Fruit fly (Drosophila melanogaster) whole organism, prepupa: Measurements from ENCODE around the gene Trim9.

Experiments
- Blimp-1 ChIP-seq: fragments of 200-800 bp; sonication (Bioruptor generic); optimal IDR thresholded peaks from 3 replicates; lab custom pipeline; 2017; ENCODE audit warnings: missing biosample characterization, missing genetic modification characterization, mild to moderate bottlenecking, moderate library complexity, missing genetic modification reagents
- CG10669 ChIP-seq: fragments of 200-800 bp; sonication (Bioruptor generic); optimal IDR thresholded peaks from 3 replicates; lab custom pipeline; 2018; ENCODE audit warnings: missing biosample characterization, mild to moderate bottlenecking, missing genetic modification characterization, moderate library complexity
- CG11294 ChIP-seq: fragments of 200-800 bp; sonication (Bioruptor generic); IDR thresholded peaks from 2 replicates; pipeline ENCODE4 v1.3.6; 2022; ENCODE audit warnings: missing biosample characterization, missing genetic modification characterization
- CG11902 ChIP-seq: fragments of 200-800 bp; sonication (Bioruptor generic); optimal IDR thresholded peaks from 3 replicates; lab custom pipeline; 2016; ENCODE audit warnings: missing biosample characterization, missing genetic modification characterization
- CG15336 ChIP-seq: fragments of 200-800 bp; sonication (Bioruptor generic); IDR thresholded peaks from 2 replicates; pipeline ENCODE4 v1.3.6; 2022; ENCODE audit warnings: missing biosample characterization, missing genetic modification characterization
- CG3032 ChIP-seq: fragments of 200-800 bp; optimal IDR thresholded peaks from 2 replicates; lab custom pipeline; 2019; ENCODE audit warnings: missing biosample characterization, mild to moderate bottlenecking, missing genetic modification characterization, moderate library complexity
- CG31627 ChIP-seq: fragments of 200-800 bp; sonication (Bioruptor generic); optimal IDR thresholded peaks from 3 replicates; lab custom pipeline; 2016; ENCODE audit warnings: missing biosample characterization, missing genetic modification characterization
- CG32006 ChIP-seq: fragments of 200-800 bp; sonication (Bioruptor generic); optimal IDR thresholded peaks from 3 replicates; lab custom pipeline; 2017; ENCODE audit warnings: missing biosample characterization, mild to moderate bottlenecking, missing genetic modification characterization
- CG34406 ChIP-seq: fragments of 200-800 bp; sonication (Bioruptor generic); optimal IDR thresholded peaks from 3 replicates; lab custom pipeline; 2016; ENCODE audit warnings: missing biosample characterization, missing genetic modification characterization
- CG3919 ChIP-seq: fragments of 200-800 bp; sonication (Bioruptor generic); optimal IDR thresholded peaks from 3 replicates; lab custom pipeline; 2016; ENCODE audit warnings: missing biosample characterization, missing genetic modification characterization
- CG6163 ChIP-seq: fragments of 200-800 bp; sonication (Bioruptor generic); IDR thresholded peaks from 3 replicates; pipeline ENCODE4 v1.3.6; 2022; ENCODE audit warnings: missing biosample characterization, missing genetic modification characterization
- CG6276 ChIP-seq: fragments of 200-800 bp; sonication (Bioruptor generic); optimal IDR thresholded peaks from 2 replicates; lab custom pipeline; 2017; ENCODE audit warnings: missing biosample characterization, mild to moderate bottlenecking, missing genetic modification characterization
- CG6808 ChIP-seq: fragments of 200-800 bp; sonication (Bioruptor generic); optimal IDR thresholded peaks from 3 replicates; lab custom pipeline; 2017; ENCODE audit warnings: missing biosample characterization, missing genetic modification characterization, mild to moderate bottlenecking, moderate library complexity, missing genetic modification reagents
- CG6854 ChIP-seq: fragments of 200-800 bp; sonication (Bioruptor generic); optimal IDR thresholded peaks from 2 replicates; lab custom pipeline; 2017; ENCODE audit warnings: missing biosample characterization, mild to moderate bottlenecking, missing genetic modification characterization
- CG7368 ChIP-seq: fragments of 200-800 bp; sonication (Bioruptor generic); optimal IDR thresholded peaks from 3 replicates; lab custom pipeline; 2016; ENCODE audit warnings: missing biosample characterization, missing genetic modification characterization
- CG8119 ChIP-seq: fragments of 200-800 bp; sonication (Bioruptor generic); IDR thresholded peaks from 3 replicates; pipeline ENCODE4 v1.3.6; 2022; ENCODE audit warnings: missing biosample characterization, missing genetic modification characterization
- CG8319 ChIP-seq: fragments of 200-800 bp; sonication (Bioruptor generic); optimal IDR thresholded peaks from 3 replicates; lab custom pipeline; 2016; ENCODE audit warnings: missing biosample characterization, missing genetic modification characterization
- CG8632 ChIP-seq: fragments of 200-800 bp; sonication (Bioruptor generic); optimal IDR thresholded peaks from 3 replicates; lab custom pipeline; 2016; ENCODE audit warnings: missing biosample characterization, missing genetic modification characterization
- CG9139 ChIP-seq: fragments of 200-800 bp; sonication (Bioruptor generic); optimal IDR thresholded peaks from 3 replicates; lab custom pipeline; 2017; ENCODE audit warnings: missing biosample characterization, mild to moderate bottlenecking, missing genetic modification characterization
- Eip93F ChIP-seq: fragments of 200-800 bp; sonication (Bioruptor generic); optimal IDR thresholded peaks from 2 replicates; lab custom pipeline; 2016; ENCODE audit warnings: missing biosample characterization, mild to moderate bottlenecking, missing genetic modification characterization
- Ets96B ChIP-seq: fragments of 200-800 bp; optimal IDR thresholded peaks from 2 replicates; lab custom pipeline; 2019; ENCODE audit warnings: missing biosample characterization, mild to moderate bottlenecking, missing genetic modification characterization, moderate library complexity
- Gug ChIP-seq: fragments of 200-800 bp; sonication (Bioruptor generic); IDR thresholded peaks from 2 replicates; pipeline ENCODE4 v1.3.6; 2022; ENCODE audit warnings: missing biosample characterization, missing genetic modification characterization
- Hr38 ChIP-seq: sonication (Bioruptor generic); optimal IDR thresholded peaks from 2 replicates; lab custom pipeline; 2016; ENCODE audit warnings: missing biosample characterization, missing genetic modification characterization
- OdsH ChIP-seq: fragments of 200-800 bp; sonication (Bioruptor generic); optimal IDR thresholded peaks from 3 replicates; lab custom pipeline; 2016; ENCODE audit warnings: missing biosample characterization, missing genetic modification characterization
- Smox ChIP-seq: fragments of 200-800 bp; sonication (Bioruptor generic); optimal IDR thresholded peaks from 3 replicates; lab custom pipeline; 2016; ENCODE audit warnings: missing biosample characterization, missing genetic modification characterization
- Sox102F ChIP-seq: fragments of 200-800 bp; sonication (Bioruptor generic); optimal IDR thresholded peaks from 2 replicates; lab custom pipeline; 2016; ENCODE audit warnings: missing biosample characterization, mild to moderate bottlenecking, missing genetic modification characterization
- Sox14 ChIP-seq: fragments of 200-800 bp; sonication (Bioruptor generic); optimal IDR thresholded peaks from 3 replicates; lab custom pipeline; 2016; ENCODE audit warnings: missing biosample characterization, missing genetic modification characterization
- Sox15 ChIP-seq: fragments of 200-800 bp; sonication (Bioruptor generic); optimal IDR thresholded peaks from 3 replicates; lab custom pipeline; 2016; ENCODE audit warnings: missing biosample characterization, missing genetic modification characterization
- achi ChIP-seq: fragments of 200-800 bp; sonication (Bioruptor generic); optimal IDR thresholded peaks from 3 replicates; lab custom pipeline; 2016; ENCODE audit warnings: missing biosample characterization, missing genetic modification characterization
- acj6 ChIP-seq: fragments of 200-800 bp; sonication (Bioruptor generic); optimal IDR thresholded peaks from 3 replicates; lab custom pipeline; 2016; ENCODE audit warnings: missing biosample characterization, missing genetic modification characterization
- cyc ChIP-seq: fragments of 200-800 bp; sonication (Bioruptor generic); optimal IDR thresholded peaks from 3 replicates; lab custom pipeline; 2016; ENCODE audit warnings: missing biosample characterization, missing genetic modification characterization
- dac ChIP-seq: fragments of 200-800 bp; sonication (Bioruptor generic); optimal IDR thresholded peaks from 2 replicates; lab custom pipeline; 2017; ENCODE audit warnings: missing biosample characterization, mild to moderate bottlenecking, missing genetic modification characterization
- dsx ChIP-seq: fragments of 200-800 bp; optimal IDR thresholded peaks from 3 replicates; lab custom pipeline; 2019; ENCODE audit warnings: missing biosample characterization, mild to moderate bottlenecking, missing genetic modification characterization, moderate library complexity; ENCODE audit not compliant: poor library complexity, severe bottlenecking
- eg ChIP-seq: fragments of 200-800 bp; sonication (Bioruptor generic); IDR thresholded peaks from 3 replicates; pipeline ENCODE4 v1.3.6; 2022; ENCODE audit warnings: missing biosample characterization, missing genetic modification characterization
- esn ChIP-seq: fragments of 200-800 bp; sonication (Bioruptor generic); optimal IDR thresholded peaks from 2 replicates; lab custom pipeline; 2016; ENCODE audit warnings: missing biosample characterization, mild to moderate bottlenecking, missing genetic modification characterization, moderate library complexity
- fd59A ChIP-seq: fragments of 200-800 bp; sonication (Bioruptor generic); optimal IDR thresholded peaks from 2 replicates; lab custom pipeline; 2017; ENCODE audit warnings: missing biosample characterization, mild to moderate bottlenecking, missing genetic modification characterization, missing genetic modification reagents
- fd85E ChIP-seq: fragments of 200-800 bp; sonication (Bioruptor generic); optimal IDR thresholded peaks from 3 replicates; lab custom pipeline; 2016; ENCODE audit warnings: missing biosample characterization, missing genetic modification characterization
- fkh ChIP-seq: fragments of 200-800 bp; sonication (Bioruptor generic); optimal IDR thresholded peaks from 3 replicates; lab custom pipeline; 2017; ENCODE audit warnings: missing biosample characterization, mild to moderate bottlenecking, missing genetic modification characterization, moderate library complexity
- lz ChIP-seq: fragments of 200-800 bp; sonication (Bioruptor generic); optimal IDR thresholded peaks from 3 replicates; lab custom pipeline; 2016; ENCODE audit warnings: missing biosample characterization, missing genetic modification characterization
- net ChIP-seq: fragments of 200-800 bp; sonication (Bioruptor generic); optimal IDR thresholded peaks from 3 replicates; lab custom pipeline; 2016; ENCODE audit warnings: missing biosample characterization, missing genetic modification characterization
- pdm3 ChIP-seq: fragments of 200-800 bp; sonication (Bioruptor generic); optimal IDR thresholded peaks from 3 replicates; lab custom pipeline; 2016; ENCODE audit warnings: missing biosample characterization, missing genetic modification characterization
- salr ChIP-seq, 2 experiments: fragments of 200-800 bp; sonication (Bioruptor generic); optimal IDR thresholded peaks; 3 replicates each; lab custom pipeline; 2016 to 2018; ENCODE audit warnings: missing biosample characterization in 2 of 2, missing genetic modification characterization in 2 of 2, mild to moderate bottlenecking in 1 of 2
- spab ChIP-seq: fragments of 200-800 bp; sonication (Bioruptor generic); optimal IDR thresholded peaks from 2 replicates; lab custom pipeline; 2017; ENCODE audit warnings: missing biosample characterization, mild to moderate bottlenecking, missing genetic modification characterization, missing genetic modification reagents
- ss ChIP-seq, 2 experiments: fragments of 200-800 bp; sonication (Bioruptor generic); optimal IDR thresholded peaks; 2 replicates in 1 of 2; 3 replicates in 1 of 2; lab custom pipeline; 2017 to 2018; ENCODE audit warnings: mild to moderate bottlenecking in 2 of 2, missing biosample characterization in 2 of 2, missing genetic modification characterization in 2 of 2, moderate library complexity in 1 of 2
- svp ChIP-seq: fragments of 200-800 bp; sonication (Bioruptor generic); peaks from one replicate; lab custom pipeline; 2016; ENCODE audit warnings: missing biosample characterization, missing genetic modification characterization
- vri ChIP-seq: fragments of 200-800 bp; sonication (Bioruptor generic); optimal IDR thresholded peaks from 3 replicates; lab custom pipeline; 2016; ENCODE audit warnings: missing biosample characterization, mild to moderate bottlenecking, missing genetic modification characterization

The Trim9 gene

DNA sequence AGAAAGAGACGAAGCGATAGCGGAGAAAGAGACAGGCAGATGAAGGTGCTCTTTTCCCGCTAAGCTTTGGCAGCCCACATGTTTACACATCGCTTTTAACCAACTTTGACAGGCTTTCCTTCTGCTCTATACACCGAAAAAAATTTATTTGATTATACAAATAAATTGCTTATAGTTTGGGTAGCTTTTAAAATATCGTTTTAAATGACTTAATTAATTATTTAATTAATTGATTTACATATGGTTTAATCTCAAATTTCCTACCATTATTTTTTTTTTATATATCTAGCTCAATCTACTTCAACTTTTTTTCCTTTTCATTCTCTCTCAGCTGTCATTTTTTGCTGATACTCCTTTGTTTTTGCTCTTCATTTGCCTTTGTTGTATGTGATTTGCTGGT lies 128.3 kb downstream of the Trim9 start (continued):
- TF ChIP-seq fd85E (GFP tag; lab: Kevin White, UChicago) (no peak), CG15336 (GFP tag; lab: Robert Waterston, UW) (0 out of 2 replicates have a peak, but pooled peaks have one; percentile 43), pdm3 (no peak), net (GFP tag; lab: Kevin White, UChicago) (peak; percentile 5), Hr38 (GFP tag; lab: Kevin White, UChicago) (no peak), CG10669 (GFP tag; lab: Kevin White, UChicago) (peak; percentile 42), dsx (peak; percentile 46), Smox (GFP tag; lab: Kevin White, UChicago) (no peak), achi (GFP tag; lab: Kevin White, UChicago) (peak; percentile 28), eg (GFP tag; lab: Robert Waterston, UW) (peak; percentile 25; the same call in 1 of the 3 replicates), CG3919 (GFP tag; lab: Kevin White, UChicago) (peak; percentile 49), Blimp-1 (GFP tag; lab: Kevin White, UChicago) (no peak), CG34406 (GFP tag; lab: Kevin White, UChicago) (peak; percentile 27), fd59A (GFP tag; lab: Kevin White, UChicago) (no peak), CG3032 (peak; percentile 45), CG11902 (GFP tag; lab: Kevin White, UChicago) (no peak), Ets96B (peak; percentile 63), CG11294 (GFP tag; lab: Robert Waterston, UW) (no peak), OdsH (GFP tag; lab: Kevin White, UChicago) (peak; percentile 25), CG6163 (GFP tag; lab: Robert Waterston, UW) (0 out of 3 replicates have a peak, but pooled peaks have one; percentile 13), Eip93F (no peak), CG6276 (peak; percentile 21)

DNA sequence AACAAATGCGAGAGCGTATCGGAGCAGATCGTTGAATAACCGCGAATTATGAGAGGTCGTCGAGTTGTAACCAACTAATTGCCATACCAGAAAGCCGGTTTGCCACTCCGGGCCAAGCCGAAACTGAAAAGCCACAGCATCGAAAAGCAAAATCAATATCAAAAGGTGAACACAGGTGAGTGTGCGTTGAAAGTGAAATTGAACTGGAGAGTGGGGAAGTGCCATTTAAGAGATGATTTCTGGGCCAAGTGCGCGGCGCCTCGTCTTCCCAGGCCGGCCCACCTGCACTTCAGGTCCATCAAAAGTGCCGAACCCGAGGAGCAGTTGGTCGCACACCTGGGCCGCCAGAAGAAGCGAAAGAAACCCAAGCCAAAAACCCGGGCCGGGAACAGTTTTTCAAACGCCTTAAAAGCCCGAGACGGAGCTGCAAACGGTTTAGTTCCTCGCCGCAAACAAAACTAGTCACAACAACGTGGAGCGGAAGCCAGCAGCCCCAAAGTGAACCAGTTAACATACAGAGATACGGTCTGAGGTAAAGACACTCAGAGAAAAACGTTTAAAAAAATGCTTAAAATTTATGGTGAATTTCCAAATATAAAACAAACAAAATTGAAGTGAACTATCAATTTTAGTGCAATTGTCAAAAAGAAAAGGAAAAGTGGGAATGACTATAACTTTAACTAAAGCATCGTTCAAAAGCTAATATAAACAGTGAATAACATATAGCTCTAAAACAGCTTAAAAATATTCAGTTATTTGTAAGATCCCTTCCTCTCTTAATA lies 132.4 kb downstream of the Trim9 start, which contains the start of gene CG17104:
Gene CG17104 (plus strand): TSS at position 266 of the 782 bp plus-strand sequence.
- TF ChIP-seq cyc (GFP tag; lab: Kevin White, UChicago) (peak; percentile 43), dac (GFP tag; lab: Kevin White, UChicago) (peak; percentile 39), Sox14 (GFP tag; lab: Kevin White, UChicago) (peak; percentile 60), esn (peak; percentile 65), CG6276 (peak; percentile 77), spab (GFP tag; lab: Kevin White, UChicago) (peak; percentile 36), Sox15 (GFP tag; lab: Kevin White, UChicago) (peak; percentile 35), ss (GFP tag; optimal IDR thresholded peaks at IDR 0.05; lab: Kevin White, UChicago) (peak; percentile 47 to 73), CG6808 (GFP tag; lab: Kevin White, UChicago) (peak; percentile 56), CG10669 (GFP tag; lab: Kevin White, UChicago) (peak; percentile 63), Smox (GFP tag; lab: Kevin White, UChicago) (peak; percentile 55), CG6854 (GFP tag; lab: Kevin White, UChicago) (no peak), CG8319 (GFP tag; lab: Kevin White, UChicago) (no peak), Sox102F (GFP tag; lab: Kevin White, UChicago) (peak; percentile 37), CG11294 (GFP tag; lab: Robert Waterston, UW) (0 out of 2 replicates have a peak, but pooled peaks have one; percentile 16), fkh (GFP tag; lab: Kevin White, UChicago) (no peak), CG15336 (GFP tag; lab: Robert Waterston, UW) (peak; percentile 82), achi (GFP tag; lab: Kevin White, UChicago) (peak; percentile 71), CG11902 (GFP tag; lab: Kevin White, UChicago) (peak; percentile 4), CG32006 (GFP tag; lab: Kevin White, UChicago) (peak; percentile 89), fd85E (GFP tag; lab: Kevin White, UChicago) (no peak), vri (peak; percentile 6), CG7368 (GFP tag; lab: Kevin White, UChicago) (peak; percentile 19), acj6 (GFP tag; lab: Kevin White, UChicago) (peak; percentile 61), CG34406 (GFP tag; lab: Kevin White, UChicago) (peak; percentile 55), lz (GFP tag; lab: Kevin White, UChicago) (peak; percentile 51), CG6163 (GFP tag; lab: Robert Waterston, UW) (peak; percentile 68; the same call in 2 of the 3 replicates), Blimp-1 (GFP tag; lab: Kevin White, UChicago) (peak; percentile 90), svp (GFP tag; lab: Kevin White, UChicago) (peak; percentile 79), CG9139 (GFP tag; lab: Kevin White, UChicago) (no peak), CG8119 (GFP tag; lab: Robert Waterston, UW) (peak; percentile 89), CG8632 (GFP tag; lab: Kevin White, UChicago) (peak; percentile 61), salr (GFP tag; optimal IDR thresholded peaks at IDR 0.05; lab: Kevin White, UChicago) (peak in 1 of 2 experiments; percentile 48), CG31627 (peak; percentile 47), Gug (GFP tag; lab: Robert Waterston, UW) (peak; percentile 58; the same call in 1 of the 2 replicates)
